Worm (Caenorhabditis elegans) whole organism, L4 larva: ENCODE data around the gene pdzd-8.

Experiments
- Y48G9A.11 ChIP-seq: fragments of 200-800 bp; sonication (Bioruptor generic); IDR thresholded peaks from 2 replicates; pipeline ENCODE4 v1.3.6; 2022; ENCODE audit warnings: missing genetic modification reagents, missing genetic modification characterization, missing compliant biosample characterization
- ceh-82 ChIP-seq: sonication (generic microtip); optimal IDR thresholded peaks from 2 replicates; lab custom pipeline; 2017; ENCODE audit warnings: missing biosample characterization, missing genetic modification characterization
- egl-27 ChIP-seq: sonication (generic microtip); optimal IDR thresholded peaks from 3 replicates; lab custom pipeline; 2017; ENCODE audit warnings: missing biosample characterization, missing genetic modification reagents, missing genetic modification characterization
- fkh-10 ChIP-seq: fragments of 150-350 bp; optimal IDR thresholded peaks from 2 replicates; lab custom pipeline; 2014; ENCODE audit warnings: missing biosample characterization, missing genetic modification reagents, missing genetic modification characterization
- mes-2 ChIP-seq: sonication (generic microtip); optimal IDR thresholded peaks from 2 replicates; lab custom pipeline; 2016; ENCODE audit warnings: missing genotype, mild to moderate bottlenecking, missing genetic modification characterization, missing compliant biosample characterization; ENCODE audit not compliant: poor library complexity, severe bottlenecking
- nhr-102 ChIP-seq: sonication (generic microtip); optimal IDR thresholded peaks from 2 replicates; lab custom pipeline; 2016; ENCODE audit warnings: mild to moderate bottlenecking, missing genetic modification characterization, moderate library complexity, missing compliant biosample characterization
- nhr-237 ChIP-seq: sonication (generic microtip); optimal IDR thresholded peaks from 2 replicates; lab custom pipeline; 2017; ENCODE audit warnings: missing biosample characterization, missing genetic modification characterization
- nhr-25 ChIP-seq: sonication (generic microtip); optimal IDR thresholded peaks from 2 replicates; lab custom pipeline; 2017; ENCODE audit warnings: missing genetic modification characterization, mild to moderate bottlenecking, missing compliant biosample characterization, antibody characterized with exemption, moderate library complexity, borderline replicate concordance; ENCODE audit not compliant: insufficient read depth
- nhr-48 ChIP-seq: sonication (generic microtip); optimal IDR thresholded peaks from 2 replicates; lab custom pipeline; 2016; ENCODE audit warnings: mild to moderate bottlenecking, missing genetic modification characterization, missing compliant biosample characterization
- set-16 ChIP-seq: fragments of 200-800 bp; sonication (Bioruptor generic); IDR thresholded peaks from 2 replicates; pipeline ENCODE4 v1.3.6; 2022; ENCODE audit warnings: missing genetic modification reagents, missing genetic modification characterization, missing compliant biosample characterization

ce11 chrIV:8979695-8980094 is 4.4 kb downstream of the pdzd-8 start, which contains the start of gene col-119:
- TF ChIP-seq nhr-25 (no peak), ceh-82 (tag; lab: Kevin White, UChicago) (no peak), fkh-10 (GFP tag; lab: Kevin White, UChicago) (no peak), nhr-102 (tag; lab: Kevin White, UChicago) (no peak), set-16 (no peak), Y48G9A.11 (no peak), nhr-237 (tag; lab: Kevin White, UChicago) (no peak), mes-2 (no peak), egl-27 (no peak), nhr-48 (no peak)
